Worm (Caenorhabditis elegans) whole organism, L1 larva: Measurements from ENCODE around the gene ugt-9.

ENCODE experiments used
- Y116A8C.19 ChIP-seq: sonication (generic microtip); optimal IDR thresholded peaks from 2 replicates; lab custom pipeline; 2016; ENCODE audit warnings: missing compliant biosample characterization, missing genetic modification characterization, borderline replicate concordance
- elt-3 ChIP-seq, 6 experiments: fragments of 150-350 bp in 1 of 6; sonication (generic microtip); optimal IDR thresholded peaks; 2 replicates each; lab custom pipeline; 2017 to 2018; ENCODE audit warnings: missing biosample characterization in 6 of 6, missing genetic modification characterization in 6 of 6, inconsistent platforms in 1 of 6
- fkh-10 ChIP-seq: sonication (generic microtip); optimal IDR thresholded peaks from 2 replicates; lab custom pipeline; 2017; ENCODE audit warnings: missing biosample characterization, missing genetic modification reagents, missing genetic modification characterization
- hlh-4 ChIP-seq: sonication (generic microtip); optimal IDR thresholded peaks from 2 replicates; lab custom pipeline; 2016; ENCODE audit warnings: mild to moderate bottlenecking, missing genetic modification characterization, missing compliant biosample characterization
- mdl-1 ChIP-seq, 2 experiments: fragments of 150-350 bp; optimal IDR thresholded peaks; 2 replicates each; lab custom pipeline; 2014 to 2017; ENCODE audit warnings: missing biosample characterization in 2 of 2, missing genetic modification characterization in 2 of 2, inconsistent platforms in 1 of 2
- nhr-11 ChIP-seq: fragments of 150-350 bp; optimal IDR thresholded peaks from 2 replicates; lab custom pipeline; 2014; ENCODE audit warnings: missing biosample characterization, missing genetic modification characterization
- pag-3 ChIP-seq: sonication (generic microtip); optimal IDR thresholded peaks from 2 replicates; lab custom pipeline; 2017; ENCODE audit warnings: missing genetic modification characterization, mild to moderate bottlenecking, missing compliant biosample characterization, antibody characterized with exemption, borderline replicate concordance; ENCODE audit not compliant: insufficient read depth
- unc-62 ChIP-seq: fragments of 150-350 bp; optimal IDR thresholded peaks from 2 replicates; lab custom pipeline; 2014; ENCODE audit warnings: missing biosample characterization, missing genetic modification reagents, missing genetic modification characterization
- unc-98 ChIP-seq: fragments of 200-800 bp; sonication (Bioruptor generic); IDR thresholded peaks from 2 replicates; pipeline ENCODE4 v1.3.6; 2022; ENCODE audit warnings: missing genetic modification characterization, missing compliant biosample characterization

ce11 chrV:4851969-4852368, 43.9 kb upstream of the ugt-9 start:
- TF ChIP-seq pag-3 (tag; lab: Kevin White, UChicago): no peak
- no peak for TF ChIP-seq mdl-1 (tag; optimal IDR thresholded peaks at IDR 0.05; lab: Kevin White, UChicago)
- no peak for TF ChIP-seq hlh-4
- no peak for TF ChIP-seq unc-98 (GFP tag; lab: Robert Waterston, UW)
- no peak for TF ChIP-seq unc-62 (GFP tag; lab: Kevin White, UChicago)
- TF ChIP-seq nhr-11 (tag; lab: Kevin White, UChicago): no peak
- TF ChIP-seq fkh-10 (GFP tag; lab: Kevin White, UChicago): no peak
- no peak for TF ChIP-seq Y116A8C.19 (tag; lab: Kevin White, UChicago)
- TF ChIP-seq elt-3 (tag; optimal IDR thresholded peaks at IDR 0.05; lab: Kevin White, UChicago): no peak
